Worm (Caenorhabditis elegans): ENCODE data around the gene T01D3.3.

DNA sequence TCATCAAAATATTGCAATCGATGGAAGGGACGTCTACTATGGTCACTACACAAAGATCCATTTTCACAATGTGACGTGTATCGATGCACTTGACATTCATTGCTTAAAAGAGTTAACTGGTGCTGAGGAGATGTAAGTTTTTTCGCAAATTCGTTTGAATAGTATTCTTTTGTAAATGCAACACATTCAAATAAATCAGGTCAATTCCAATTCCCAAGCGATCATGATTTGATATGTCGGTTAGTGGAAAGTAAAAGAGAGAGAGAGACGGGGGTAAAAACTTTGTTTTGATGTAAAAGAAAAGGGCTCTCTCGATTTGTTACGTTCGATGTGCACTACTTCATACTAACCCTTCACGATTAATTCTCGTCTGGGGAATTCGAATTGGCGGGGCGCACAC lies 13.8 kb upstream of the T01D3.3 start:
- TF ChIP-seq zfp-3 (GFP tag; conservative IDR thresholded peaks at IDR 0.05) (no peak), skn-1 (tag; optimal IDR thresholded peaks at IDR 0.05) (no peak), nhr-237 (tag; optimal IDR thresholded peaks at IDR 0.05) (no peak), unc-62 (GFP tag; optimal IDR thresholded peaks at IDR 0.05 in 1 of 2) (peak in 1 of 2 experiments; percentile 96), unc-62 (tag; optimal IDR thresholded peaks at IDR 0.05) (no peak), hlh-11 (tag; optimal IDR thresholded peaks at IDR 0.05) (no peak), pqm-1 (tag; optimal IDR thresholded peaks at IDR 0.05) (no peak), nhr-25 (tag; optimal IDR thresholded peaks at IDR 0.05; ENCODE audit: borderline replicate concordance, insufficient read depth) (no peak), Y75B8A.6 (GFP tag; IDR thresholded peaks at IDR 0.05) (no peak), mdl-1 (tag; optimal IDR thresholded peaks at IDR 0.05) (no peak), zfp-2 (tag; optimal IDR thresholded peaks at IDR 0.05) (no peak), arid-1 (GFP tag; conservative IDR thresholded peaks at IDR 0.05) (no peak), snpc-4 (tag; optimal IDR thresholded peaks at IDR 0.05) (no peak), nhr-10 (tag; optimal IDR thresholded peaks at IDR 0.05) (no peak)

Measured in whole organism, L4 larva.